Worm (Caenorhabditis elegans) whole organism, L1 larva: Measurements from ENCODE around the gene Y82E9BR.3.

Source experiments
- mep-1 ChIP-seq: fragments of 150-350 bp; optimal IDR thresholded peaks from 2 replicates; lab custom pipeline; 2014; ENCODE audit warnings: missing biosample characterization, missing genetic modification characterization
- unc-30 ChIP-seq: sonication (generic microtip); optimal IDR thresholded peaks from 2 replicates; lab custom pipeline; 2017; ENCODE audit warnings: missing biosample characterization, missing genetic modification characterization

DNA sequence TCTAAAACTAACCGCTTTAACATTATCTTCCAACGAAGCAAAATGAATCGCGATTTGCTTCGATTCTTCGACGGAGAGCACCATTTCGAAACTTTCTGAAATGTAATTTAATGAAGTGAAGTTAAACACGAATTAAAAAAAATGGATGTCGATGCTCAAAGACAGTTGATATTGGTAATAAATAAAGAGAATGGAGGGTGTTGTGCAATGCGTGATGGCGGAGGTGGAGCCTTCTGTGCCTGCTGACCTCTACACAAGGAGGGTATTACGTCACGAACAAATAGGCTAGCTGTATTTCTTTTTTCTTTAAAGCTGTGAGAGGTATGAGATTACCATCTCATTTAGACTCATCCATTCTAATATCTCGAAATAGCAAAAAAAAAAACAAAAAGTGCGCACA is 36.7 kb downstream of the Y82E9BR.3 start, which contains the start of gene Y82E9BR.17:
- TF ChIP-seq unc-30 (tag; lab: Kevin White, UChicago) (no peak), mep-1 (tag; lab: Kevin White, UChicago) (no peak)
